Fruit fly (Drosophila melanogaster): ENCODE measurements around the gene Spn38F.

Gene Spn38F

dm6 chr2L:20808510-20809195, 29.1 kb downstream of the Spn38F start:
- no peak for TF ChIP-seq ovo (GFP tag; optimal IDR thresholded peaks at IDR 0.05)
- peak; percentile 81 for TF ChIP-seq pad (GFP tag; optimal IDR thresholded peaks at IDR 0.05)
- peak; percentile 5 for TF ChIP-seq Clk (GFP tag; optimal IDR thresholded peaks at IDR 0.05)

- peak; percentile 24 for TF ChIP-seq pad (GFP tag; optimal IDR thresholded peaks at IDR 0.05)
- TF ChIP-seq CG7101 (tag; optimal IDR thresholded peaks at IDR 0.05) = peak; percentile 13
- TF ChIP-seq CG33017 (tag; optimal IDR thresholded peaks at IDR 0.05) = peak; percentile 58
- no peak for TF ChIP-seq tj (GFP tag; optimal IDR thresholded peaks at IDR 0.05)
- TF ChIP-seq CG7045 (GFP tag; optimal IDR thresholded peaks at IDR 0.05) = peak; percentile 33
These were observed 29.9 kb downstream of the Spn38F start for dm6 chr2L:20807617-20808509.

- TF ChIP-seq Crg-1 (GFP tag; optimal IDR thresholded peaks at IDR 0.05) (no peak), Hr96 (GFP tag; optimal IDR thresholded peaks at IDR 0.05) (no peak), cnc (optimal IDR thresholded peaks at IDR 0.05) (no peak), CG12768 (GFP tag; optimal IDR thresholded peaks at IDR 0.05) (no peak), CG1620 (GFP tag; optimal IDR thresholded peaks at IDR 0.05) (no peak), Clk (GFP tag; optimal IDR thresholded peaks at IDR 0.05) (no peak), Mnt (GFP tag; optimal IDR thresholded peaks at IDR 0.05) (no peak), CG7045 (GFP tag; optimal IDR thresholded peaks at IDR 0.05) (no peak)
These were observed 31.2 kb downstream of the Spn38F start for dm6 chr2L:20806619-20807018.

- TF ChIP-seq CG33017 (tag; optimal IDR thresholded peaks at IDR 0.05) (peak; percentile 72), CG7045 (GFP tag; optimal IDR thresholded peaks at IDR 0.05) (peak; percentile 45), ovo (GFP tag; optimal IDR thresholded peaks at IDR 0.05) (no peak), CG14711 (tag; optimal IDR thresholded peaks at IDR 0.05) (peak; percentile 81), kay (GFP tag; ENCODE audit: borderline replicate concordance) (peak; percentile 70), Clk (GFP tag; optimal IDR thresholded peaks at IDR 0.05) (no peak), CG11617 (GFP tag; optimal IDR thresholded peaks at IDR 0.05) (peak; percentile 75), cnc (optimal IDR thresholded peaks at IDR 0.05) (no peak), cic (GFP tag; optimal IDR thresholded peaks at IDR 0.05) (no peak), Crg-1 (GFP tag; optimal IDR thresholded peaks at IDR 0.05) (peak; percentile 51), tj (GFP tag; optimal IDR thresholded peaks at IDR 0.05) (peak; percentile 93), Hr96 (GFP tag; optimal IDR thresholded peaks at IDR 0.05) (no peak), CG1620 (GFP tag; optimal IDR thresholded peaks at IDR 0.05) (peak; percentile 32), CG7101 (tag; optimal IDR thresholded peaks at IDR 0.05) (peak; percentile 82), CG12768 (GFP tag; optimal IDR thresholded peaks at IDR 0.05) (peak; percentile 73), CG5204 (GFP tag; optimal IDR thresholded peaks at IDR 0.05) (peak; percentile 64), pad (GFP tag; optimal IDR thresholded peaks at IDR 0.05) (peak; percentile 64), toe (GFP tag; optimal IDR thresholded peaks at IDR 0.05) (no peak), bab1 (GFP tag; optimal IDR thresholded peaks at IDR 0.05) (peak; percentile 91), Mnt (GFP tag; optimal IDR thresholded peaks at IDR 0.05) (peak; percentile 20)
These were observed 32.0 kb downstream of the Spn38F start for dm6 chr2L:20805624-20806339.

dm6 chr2L:20803733-20804164, 34.0 kb downstream of the Spn38F start:
- no peak for TF ChIP-seq CG33017 (tag; optimal IDR thresholded peaks at IDR 0.05)
- no peak for TF ChIP-seq bab1 (GFP tag; optimal IDR thresholded peaks at IDR 0.05)
- TF ChIP-seq CG12768 (GFP tag; optimal IDR thresholded peaks at IDR 0.05) = no peak
- TF ChIP-seq ovo (GFP tag; optimal IDR thresholded peaks at IDR 0.05) = no peak
- TF ChIP-seq kay (GFP tag; ENCODE audit: borderline replicate concordance) = no peak
- no peak for TF ChIP-seq Mnt (GFP tag; optimal IDR thresholded peaks at IDR 0.05)
- no peak for TF ChIP-seq pad (GFP tag; optimal IDR thresholded peaks at IDR 0.05)
- no peak for TF ChIP-seq CG5204 (GFP tag; optimal IDR thresholded peaks at IDR 0.05)
- no peak for TF ChIP-seq Crg-1 (GFP tag; optimal IDR thresholded peaks at IDR 0.05)
- no peak for TF ChIP-seq Hr96 (GFP tag; optimal IDR thresholded peaks at IDR 0.05)
- TF ChIP-seq CG1620 (GFP tag; optimal IDR thresholded peaks at IDR 0.05) = no peak
- no peak for TF ChIP-seq cnc (optimal IDR thresholded peaks at IDR 0.05)

- TF ChIP-seq Hr96 (GFP tag; optimal IDR thresholded peaks at IDR 0.05) (no peak), CG33017 (tag; optimal IDR thresholded peaks at IDR 0.05) (no peak), CG11617 (GFP tag; optimal IDR thresholded peaks at IDR 0.05) (no peak), CG7045 (GFP tag; optimal IDR thresholded peaks at IDR 0.05) (no peak), pad (GFP tag; optimal IDR thresholded peaks at IDR 0.05) (no peak), CG12768 (GFP tag; optimal IDR thresholded peaks at IDR 0.05) (no peak), cic (GFP tag; optimal IDR thresholded peaks at IDR 0.05) (no peak), CG7101 (tag; optimal IDR thresholded peaks at IDR 0.05) (no peak), tj (GFP tag; optimal IDR thresholded peaks at IDR 0.05) (no peak), ovo (GFP tag; optimal IDR thresholded peaks at IDR 0.05) (no peak), Clk (GFP tag; optimal IDR thresholded peaks at IDR 0.05) (no peak)
These were observed 34.9 kb downstream of the Spn38F start for dm6 chr2L:20802839-20803238.
